Worm (Caenorhabditis elegans) whole organism, young adult: Measurements from ENCODE around the gene VM106R.1.
A peak's percentile ranks its signal among the peaks of the same experiment; 100 is the strongest.

Experiments used
- B0261.1 ChIP-seq: sonication (generic microtip); optimal IDR thresholded peaks from 2 replicates; lab custom pipeline; 2016; ENCODE audit warnings: mild to moderate bottlenecking, missing genetic modification characterization, moderate library complexity, missing compliant biosample characterization
- D2030.7 ChIP-seq: fragments of 200-800 bp; sonication (Bioruptor generic); IDR thresholded peaks from 2 replicates; pipeline ENCODE4 v1.3.6; 2022; ENCODE audit warnings: missing genetic modification reagents, missing genetic modification characterization, missing compliant biosample characterization
- F22D6.2 ChIP-seq: sonication (generic microtip); optimal IDR thresholded peaks from 2 replicates; lab custom pipeline; 2016; ENCODE audit warnings: mild to moderate bottlenecking, missing genetic modification characterization, missing compliant biosample characterization
- F37B4.10 ChIP-seq: fragments of 200-800 bp; sonication (Bioruptor generic); IDR thresholded peaks from 2 replicates; pipeline ENCODE4 v1.3.6; 2022; ENCODE audit warnings: missing genetic modification characterization, missing compliant biosample characterization
- F55B11.4 ChIP-seq: sonication (generic microtip); optimal IDR thresholded peaks from 2 replicates; lab custom pipeline; 2016; ENCODE audit warnings: missing compliant biosample characterization, missing genetic modification characterization, borderline replicate concordance; ENCODE audit not compliant: insufficient read depth
- F57A8.1 ChIP-seq: fragments of 200-800 bp; sonication (Bioruptor generic); optimal IDR thresholded peaks from 2 replicates; lab custom pipeline; 2018; ENCODE audit warnings: mild to moderate bottlenecking, missing genetic modification characterization, moderate library complexity, missing compliant biosample characterization
- T07F8.4 ChIP-seq: sonication (generic microtip); optimal IDR thresholded peaks from 2 replicates; lab custom pipeline; 2016; ENCODE audit warnings: mild to moderate bottlenecking, missing genetic modification characterization, moderate library complexity, missing compliant biosample characterization
- Y56A3A.18 ChIP-seq: fragments of 200-800 bp; sonication (Bioruptor generic); IDR thresholded peaks from 2 replicates; pipeline ENCODE4 v1.3.6; 2022; ENCODE audit warnings: missing genetic modification reagents, missing genetic modification characterization, missing compliant biosample characterization
- ZK185.1 ChIP-seq: sonication (generic microtip); optimal IDR thresholded peaks from 2 replicates; lab custom pipeline; 2016; ENCODE audit warnings: mild to moderate bottlenecking, missing genetic modification characterization, missing compliant biosample characterization; ENCODE audit not compliant: poor library complexity, severe bottlenecking
- athp-1 ChIP-seq: sonication (generic microtip); optimal IDR thresholded peaks from 2 replicates; lab custom pipeline; 2017; ENCODE audit warnings: mild to moderate bottlenecking, missing genetic modification characterization, missing compliant biosample characterization
- attf-5 ChIP-seq: fragments of 200-800 bp; sonication (Bioruptor generic); optimal IDR thresholded peaks from 2 replicates; lab custom pipeline; 2018; ENCODE audit warnings: mild to moderate bottlenecking, missing genetic modification characterization, missing compliant biosample characterization
- ceh-27 ChIP-seq: fragments of 200-800 bp; sonication (Bioruptor generic); optimal IDR thresholded peaks from 2 replicates; lab custom pipeline; 2018; ENCODE audit warnings: mild to moderate bottlenecking, missing genetic modification characterization, moderate library complexity, missing compliant biosample characterization
- ceh-91 ChIP-seq: fragments of 200-800 bp; sonication (Bioruptor generic); IDR thresholded peaks from 2 replicates; pipeline ENCODE4 v1.3.6; 2022; ENCODE audit warnings: missing genetic modification reagents, missing genetic modification characterization, missing compliant biosample characterization
- die-1 ChIP-seq: sonication (generic microtip); optimal IDR thresholded peaks from 2 replicates; lab custom pipeline; 2016; ENCODE audit warnings: missing genotype, mild to moderate bottlenecking, missing genetic modification characterization, missing compliant biosample characterization
- dox-1 ChIP-seq: fragments of 200-800 bp; sonication (Bioruptor generic); IDR thresholded peaks from 2 replicates; pipeline ENCODE4 v1.3.6; 2022; ENCODE audit warnings: missing genetic modification reagents, missing genetic modification characterization, missing compliant biosample characterization
- dpl-1 ChIP-seq: fragments of 150-350 bp; optimal IDR thresholded peaks from 2 replicates; lab custom pipeline; 2014; ENCODE audit warnings: missing biosample characterization, missing genetic modification reagents, missing genetic modification characterization
- efl-1 ChIP-seq: fragments of 150-350 bp; optimal IDR thresholded peaks from 2 replicates; lab custom pipeline; 2014; ENCODE audit warnings: missing biosample characterization, missing genetic modification reagents, missing genetic modification characterization
- egl-44 ChIP-seq: fragments of 200-800 bp; sonication (Bioruptor generic); IDR thresholded peaks from 2 replicates; pipeline ENCODE4 v1.3.6; 2022; ENCODE audit warnings: missing genetic modification reagents, missing genetic modification characterization, missing compliant biosample characterization
- ekl-4 ChIP-seq: fragments of 200-800 bp; sonication (Bioruptor generic); IDR thresholded peaks from 2 replicates; pipeline ENCODE4 v1.3.6; 2022; ENCODE audit warnings: missing genetic modification reagents, missing genetic modification characterization, missing compliant biosample characterization
- ets-4 ChIP-seq: fragments of 200-800 bp; sonication (Bioruptor generic); optimal IDR thresholded peaks from 2 replicates; lab custom pipeline; 2018; ENCODE audit warnings: mild to moderate bottlenecking, missing genetic modification characterization, missing compliant biosample characterization
- fkh-3 ChIP-seq: sonication (generic microtip); optimal IDR thresholded peaks from 2 replicates; lab custom pipeline; 2016; ENCODE audit warnings: mild to moderate bottlenecking, missing genetic modification characterization, missing compliant biosample characterization
- him-1 ChIP-seq: sonication (generic microtip); optimal IDR thresholded peaks from 2 replicates; lab custom pipeline; 2016; ENCODE audit warnings: missing genotype, missing genetic modification reagents, missing genetic modification characterization, missing compliant biosample characterization
- hlh-26 ChIP-seq: fragments of 200-800 bp; sonication (Bioruptor generic); conservative IDR thresholded peaks from 2 replicates; pipeline ENCODE4 v1.3.6; 2022; ENCODE audit warnings: missing genetic modification reagents, missing genetic modification characterization, missing compliant biosample characterization
- hrde-1 ChIP-seq: sonication (generic microtip); optimal IDR thresholded peaks from 2 replicates; lab custom pipeline; 2016; ENCODE audit warnings: missing genetic modification characterization, mild to moderate bottlenecking, missing compliant biosample characterization, moderate library complexity, missing genotype, missing genetic modification reagents, borderline replicate concordance
- lin-35 ChIP-seq, 3 experiments: fragments of 150-350 bp in 2 of 3; sonication (generic microtip) in 1 of 3; optimal IDR thresholded peaks; 2 replicates each; lab custom pipeline; 2014 to 2018; ENCODE audit warnings: missing biosample characterization in 3 of 3, missing genetic modification characterization in 3 of 3, missing genetic modification reagents in 3 of 3
- lin-54 ChIP-seq: fragments of 200-800 bp; sonication (Bioruptor generic); optimal IDR thresholded peaks from 2 replicates; lab custom pipeline; 2018; ENCODE audit warnings: mild to moderate bottlenecking, missing genetic modification characterization, missing compliant biosample characterization
- lsy-27 ChIP-seq: sonication (generic microtip); optimal IDR thresholded peaks from 2 replicates; lab custom pipeline; 2017; ENCODE audit warnings: missing genetic modification characterization, mild to moderate bottlenecking, missing compliant biosample characterization, antibody characterized with exemption, missing genotype, borderline replicate concordance; ENCODE audit not compliant: insufficient read depth
- madf-10 ChIP-seq: sonication (generic microtip); optimal IDR thresholded peaks from 2 replicates; lab custom pipeline; 2016; ENCODE audit warnings: mild to moderate bottlenecking, missing genetic modification characterization, missing compliant biosample characterization
- madf-3 ChIP-seq: fragments of 200-800 bp; sonication (Bioruptor generic); IDR thresholded peaks from 2 replicates; pipeline ENCODE4 v1.3.6; 2022; ENCODE audit warnings: missing genetic modification reagents, missing genetic modification characterization, missing compliant biosample characterization
- mel-28 ChIP-seq: sonication (generic microtip); optimal IDR thresholded peaks from 2 replicates; lab custom pipeline; 2016; ENCODE audit warnings: borderline replicate concordance, mild to moderate bottlenecking, missing genetic modification characterization, missing compliant biosample characterization
- nfya-2 ChIP-seq: fragments of 200-800 bp; sonication (Bioruptor generic); IDR thresholded peaks from 2 replicates; pipeline ENCODE4 v1.3.6; 2022; ENCODE audit warnings: missing genetic modification reagents, missing genetic modification characterization, missing compliant biosample characterization
- nhr-27 ChIP-seq: fragments of 200-800 bp; sonication (Bioruptor generic); optimal IDR thresholded peaks from 2 replicates; lab custom pipeline; 2018; ENCODE audit warnings: mild to moderate bottlenecking, missing genetic modification characterization, moderate library complexity, missing compliant biosample characterization
- pha-4 ChIP-seq: fragments of 150-350 bp; sonication (generic microtip); optimal IDR thresholded peaks from 2 replicates; lab custom pipeline; 2014; ENCODE audit warnings: missing biosample characterization, missing genetic modification reagents, missing genetic modification characterization
- rcor-1 ChIP-seq: fragments of 200-800 bp; sonication (Bioruptor generic); IDR thresholded peaks from 2 replicates; pipeline ENCODE4 v1.3.6; 2022; ENCODE audit warnings: missing genetic modification reagents, missing genetic modification characterization, missing compliant biosample characterization
- repo-1 ChIP-seq: sonication (generic microtip); optimal IDR thresholded peaks from 2 replicates; lab custom pipeline; 2017; ENCODE audit warnings: mild to moderate bottlenecking, missing genetic modification characterization, missing compliant biosample characterization
- snpc-1.3 ChIP-seq: sonication (generic microtip); optimal IDR thresholded peaks from 2 replicates; lab custom pipeline; 2017; ENCODE audit warnings: missing genetic modification characterization, mild to moderate bottlenecking, missing compliant biosample characterization, antibody characterized with exemption, moderate library complexity, missing genotype, missing genetic modification reagents; ENCODE audit not compliant: insufficient read depth
- snpc-3.4 ChIP-seq: sonication (generic microtip); optimal IDR thresholded peaks from 2 replicates; lab custom pipeline; 2017; ENCODE audit warnings: missing genetic modification characterization, mild to moderate bottlenecking, missing compliant biosample characterization, antibody characterized with exemption, moderate library complexity, missing genotype, missing genetic modification reagents
- snpc-4 ChIP-seq, 5 experiments: fragments of 150-350 bp in 1 of 5; sonication (generic microtip) in 4 of 5; optimal IDR thresholded peaks; 2 replicates each; lab custom pipeline; 2014 to 2018; ENCODE audit warnings: missing genetic modification characterization in 5 of 5, missing biosample characterization in 3 of 5, antibody characterized with exemption in 2 of 5, mild to moderate bottlenecking in 2 of 5, missing compliant biosample characterization in 2 of 5, missing genotype in 2 of 5, moderate library complexity in 2 of 5, missing genetic modification reagents in 1 of 5
- somi-1 ChIP-seq: fragments of 200-800 bp; sonication (Bioruptor generic); optimal IDR thresholded peaks from 2 replicates; lab custom pipeline; 2018; ENCODE audit warnings: mild to moderate bottlenecking, missing genetic modification characterization, missing compliant biosample characterization
- sptf-2 ChIP-seq: fragments of 200-800 bp; sonication (Bioruptor generic); optimal IDR thresholded peaks from 2 replicates; lab custom pipeline; 2018; ENCODE audit warnings: mild to moderate bottlenecking, missing genetic modification characterization, missing compliant biosample characterization
- tbp1 ChIP-seq: fragments of 200-800 bp; sonication (Bioruptor generic); optimal IDR thresholded peaks from 2 replicates; lab custom pipeline; 2018; ENCODE audit warnings: mild to moderate bottlenecking, missing genetic modification characterization, missing compliant biosample characterization
- tlf-1 ChIP-seq: fragments of 200-800 bp; sonication (Bioruptor generic); optimal IDR thresholded peaks from 2 replicates; lab custom pipeline; 2018; ENCODE audit warnings: mild to moderate bottlenecking, missing genetic modification characterization, missing compliant biosample characterization
- unc-130 ChIP-seq: sonication (generic microtip); optimal IDR thresholded peaks from 2 replicates; lab custom pipeline; 2016; ENCODE audit warnings: missing genetic modification reagents, missing genetic modification characterization, missing compliant biosample characterization
- zfh-2 ChIP-seq: fragments of 200-800 bp; sonication (Bioruptor generic); conservative IDR thresholded peaks from 2 replicates; pipeline ENCODE4 v1.3.6; 2022; ENCODE audit warnings: missing genetic modification reagents, missing genetic modification characterization, missing compliant biosample characterization
- ztf-18 ChIP-seq: sonication (generic microtip); optimal IDR thresholded peaks from 2 replicates; lab custom pipeline; 2016; ENCODE audit warnings: missing genotype, mild to moderate bottlenecking, missing genetic modification characterization, missing compliant biosample characterization
- ztf-26 ChIP-seq: sonication (generic microtip); optimal IDR thresholded peaks from 2 replicates; lab custom pipeline; 2017; ENCODE audit warnings: missing genetic modification characterization, missing compliant biosample characterization
- ztf-6 ChIP-seq: fragments of 200-800 bp; sonication (Bioruptor generic); IDR thresholded peaks from 2 replicates; pipeline ENCODE4 v1.3.6; 2022; ENCODE audit warnings: missing genetic modification reagents, missing genetic modification characterization, missing compliant biosample characterization

VM106R.1 gene

ce11 chrII:10872541-10872940, 43.6 kb upstream of the VM106R.1 start, which contains the start of the genes cyn-4 and copz-1 (continued):
- TF ChIP-seq fkh-3 (tag; lab: Kevin White, UChicago), result no peak
- TF ChIP-seq ZK185.1, result peak; percentile 82
- TF ChIP-seq egl-44 (GFP tag; lab: Robert Waterston, UW), result peak; percentile 52; the same call in 1 of the 2 replicates
- TF ChIP-seq F57A8.1 (GFP tag; lab: Kevin White, UChicago), result no peak
- no peak for TF ChIP-seq nfya-2 (GFP tag; lab: Robert Waterston, UW)
- no peak for TF ChIP-seq ztf-6 (GFP tag; lab: Robert Waterston, UW)
- TF ChIP-seq ztf-26 (tag; lab: Kevin White, UChicago), result no peak
- TF ChIP-seq athp-1 (tag; lab: Kevin White, UChicago), result peak; percentile 87
- TF ChIP-seq B0261.1 (tag; lab: Kevin White, UChicago), result no peak
- no peak for TF ChIP-seq hlh-26
- TF ChIP-seq tbp1 (GFP tag; lab: Kevin White, UChicago), result peak; percentile 37
- peak; percentile 84 for TF ChIP-seq dox-1 (GFP tag; lab: Robert Waterston, UW)
- peak; percentile 33 for TF ChIP-seq him-1
- TF ChIP-seq die-1 (tag; lab: Kevin White, UChicago), result no peak
- peak; percentile 13 for TF ChIP-seq snpc-4 (GFP tag; optimal IDR thresholded peaks at IDR 0.05; lab: Kevin White, UChicago)
- peak in 3 of 4 experiments; percentile 24 to 51 (median 47) for TF ChIP-seq snpc-4 (tag; optimal IDR thresholded peaks at IDR 0.05; lab: Kevin White, UChicago)
- no peak for TF ChIP-seq hrde-1
- TF ChIP-seq ets-4, result no peak
- peak; percentile 86 for TF ChIP-seq ceh-27 (GFP tag; lab: Kevin White, UChicago)
- no peak for TF ChIP-seq F37B4.10
- peak; percentile 40 for TF ChIP-seq efl-1 (GFP tag; lab: Kevin White, UChicago)
- TF ChIP-seq snpc-3.4 (tag; lab: Kevin White, UChicago), result peak; percentile 61
- peak; percentile 59 for TF ChIP-seq lin-54 (GFP tag; lab: Kevin White, UChicago)
- TF ChIP-seq ceh-91, result peak; percentile 66
- TF ChIP-seq madf-3 (GFP tag; lab: Robert Waterston, UW), result no peak
- no peak for TF ChIP-seq F22D6.2 (tag; lab: Kevin White, UChicago)
- peak; percentile 83 for TF ChIP-seq unc-130 (GFP tag; lab: Kevin White, UChicago)
- TF ChIP-seq snpc-1.3 (tag; lab: Kevin White, UChicago), result peak; percentile 43
- TF ChIP-seq ztf-18 (tag; lab: Kevin White, UChicago), result peak; percentile 6
- TF ChIP-seq ekl-4, result 0 out of 2 replicates have a peak, but pooled peaks have one; percentile 37
- no peak for TF ChIP-seq F55B11.4 (tag; lab: Kevin White, UChicago)
- no peak for TF ChIP-seq T07F8.4 (tag; lab: Kevin White, UChicago)
- no peak for TF ChIP-seq Y56A3A.18 (GFP tag; lab: Robert Waterston, UW)
- TF ChIP-seq pha-4, result peak; percentile 5
- TF ChIP-seq D2030.7, result peak; percentile 73
- TF ChIP-seq madf-10 (tag; lab: Kevin White, UChicago), result peak; percentile 58
- no peak for TF ChIP-seq repo-1 (tag; lab: Kevin White, UChicago)
- TF ChIP-seq rcor-1, result peak; percentile 43; the same call in 1 of the 2 replicates
- TF ChIP-seq tlf-1, result no peak
- peak; percentile 35 for TF ChIP-seq dpl-1 (GFP tag; lab: Kevin White, UChicago)
- TF ChIP-seq lsy-27 (tag; lab: Kevin White, UChicago), result no peak
- peak in 1 of 3 experiments; percentile 60 for TF ChIP-seq lin-35 (GFP tag; optimal IDR thresholded peaks at IDR 0.05; lab: Kevin White, UChicago)
- no peak for TF ChIP-seq zfh-2 (GFP tag; lab: Robert Waterston, UW)
- no peak for TF ChIP-seq mel-28
- TF ChIP-seq sptf-2 (GFP tag; lab: Kevin White, UChicago), result no peak
- TF ChIP-seq somi-1 (GFP tag; lab: Kevin White, UChicago), result no peak
- peak; percentile 88 for TF ChIP-seq attf-5
- no peak for TF ChIP-seq nhr-27 (tag; lab: Kevin White, UChicago)
